Fruit fly (Drosophila melanogaster) whole organism, embryonic: ENCODE results near the gene Ythdc1.

Experiments used
- Adf1 ChIP-seq: fragments of 200-800 bp; sonication (Bioruptor generic); IDR thresholded peaks from 2 replicates; pipeline ENCODE4 v1.3.6; 2022; ENCODE audit warnings: missing biosample characterization, missing genetic modification characterization
- BtbVII ChIP-seq: fragments of 200-800 bp; sonication (Bioruptor generic); optimal IDR thresholded peaks from 3 replicates; lab custom pipeline; 2017; ENCODE audit warnings: missing biosample characterization, mild to moderate bottlenecking, missing genetic modification characterization
- CG10274 ChIP-seq: fragments of 200-800 bp; sonication (Bioruptor generic); optimal IDR thresholded peaks from 3 replicates; lab custom pipeline; 2017; ENCODE audit warnings: missing biosample characterization, mild to moderate bottlenecking, missing genetic modification characterization
- CG10959 ChIP-seq: fragments of 200-800 bp; sonication (Bioruptor generic); IDR thresholded peaks from 2 replicates; pipeline ENCODE4 v1.3.6; 2022; ENCODE audit warnings: missing biosample characterization, missing genetic modification characterization
- CG15696 ChIP-seq: fragments of 200-800 bp; sonication (Bioruptor generic); optimal IDR thresholded peaks from 2 replicates; lab custom pipeline; 2019; ENCODE audit warnings: missing biosample characterization, mild to moderate bottlenecking, missing genetic modification characterization, moderate library complexity
- CG2129 ChIP-seq: fragments of 200-800 bp; sonication (Bioruptor generic); IDR thresholded peaks from 2 replicates; pipeline ENCODE4 v1.3.6; 2022; ENCODE audit warnings: missing biosample characterization, missing genetic modification characterization; ENCODE audit not compliant: partially characterized antibody
- CG30403 ChIP-seq: fragments of 200-800 bp; sonication (Bioruptor generic); optimal IDR thresholded peaks from 3 replicates; lab custom pipeline; 2016; ENCODE audit warnings: missing biosample characterization, missing genetic modification characterization
- CG31388 ChIP-seq: fragments of 200-800 bp; sonication (Bioruptor generic); optimal IDR thresholded peaks from 2 replicates; lab custom pipeline; 2016; ENCODE audit warnings: missing biosample characterization, missing genetic modification characterization
- CG31441 ChIP-seq: fragments of 200-800 bp; sonication (Bioruptor generic); IDR thresholded peaks from 2 replicates; pipeline ENCODE4 v1.3.6; 2022; ENCODE audit warnings: missing biosample characterization, missing genetic modification characterization
- CG32767 ChIP-seq: fragments of 200-800 bp; sonication (Bioruptor generic); IDR thresholded peaks from 2 replicates; pipeline ENCODE4 v1.3.6; 2022; ENCODE audit warnings: missing biosample characterization, missing genetic modification characterization
- CG42726 ChIP-seq: fragments of 200-800 bp; sonication (Bioruptor generic); IDR thresholded peaks from 2 replicates; pipeline ENCODE4 v1.3.6; 2022; ENCODE audit warnings: missing biosample characterization, missing genetic modification characterization; ENCODE audit not compliant: partially characterized antibody
- CG6272 ChIP-seq: fragments of 200-800 bp; sonication (Bioruptor generic); IDR thresholded peaks from 2 replicates; pipeline ENCODE4 v1.3.6; 2022; ENCODE audit warnings: missing biosample characterization, missing genetic modification characterization
- CG6683 ChIP-seq: fragments of 200-800 bp; sonication (Bioruptor generic); optimal IDR thresholded peaks from 2 replicates; lab custom pipeline; 2017; ENCODE audit warnings: missing biosample characterization, mild to moderate bottlenecking, missing genetic modification characterization, missing genetic modification reagents
- CG8765 ChIP-seq: fragments of 200-800 bp; sonication (Bioruptor generic); IDR thresholded peaks from 2 replicates; pipeline ENCODE4 v1.3.6; 2022; ENCODE audit warnings: missing biosample characterization, missing genetic modification characterization
- CG9609 ChIP-seq: fragments of 200-800 bp; sonication (Bioruptor generic); optimal IDR thresholded peaks from 3 replicates; lab custom pipeline; 2016; ENCODE audit warnings: missing biosample characterization, missing genetic modification characterization
- Chrac-16 ChIP-seq: fragments of 200-800 bp; sonication (Bioruptor generic); optimal IDR thresholded peaks from 3 replicates; lab custom pipeline; 2016; ENCODE audit warnings: missing biosample characterization, missing genetic modification characterization
- Dek ChIP-seq: fragments of 200-800 bp; sonication (Bioruptor generic); optimal IDR thresholded peaks from 3 replicates; lab custom pipeline; 2019; ENCODE audit warnings: missing biosample characterization, mild to moderate bottlenecking, missing genetic modification characterization, moderate library complexity
- Doc2 ChIP-seq: fragments of 200-800 bp; sonication (Bioruptor generic); IDR thresholded peaks from 2 replicates; pipeline ENCODE4 v1.3.6; 2022; ENCODE audit warnings: missing biosample characterization, missing genetic modification characterization
- Dref ChIP-seq: fragments of 200-800 bp; sonication (Bioruptor generic); IDR thresholded peaks from 2 replicates; pipeline ENCODE4 v1.3.6; 2022; ENCODE audit warnings: missing biosample characterization, missing genetic modification characterization
- Drgx ChIP-seq: fragments of 200-800 bp; sonication (Bioruptor generic); IDR thresholded peaks from 2 replicates; pipeline ENCODE4 v1.3.6; 2022; ENCODE audit warnings: missing biosample characterization, missing genetic modification characterization
- E2f1 ChIP-seq: fragments of 200-800 bp; sonication (Bioruptor generic); IDR thresholded peaks from 2 replicates; pipeline ENCODE4 v1.3.6; 2022; ENCODE audit warnings: missing biosample characterization, missing genetic modification characterization
- Hr3 ChIP-seq: fragments of 200-800 bp; sonication (Bioruptor generic); optimal IDR thresholded peaks from 3 replicates; lab custom pipeline; 2016; ENCODE audit warnings: missing biosample characterization, missing genetic modification characterization
- Hr51 ChIP-seq, 2 experiments: fragments of 200-800 bp; sonication (Bioruptor generic); optimal IDR thresholded peaks; 2 replicates in 1 of 2; 3 replicates in 1 of 2; lab custom pipeline; 2016 to 2018; ENCODE audit warnings: missing biosample characterization in 2 of 2, missing genetic modification characterization in 2 of 2, mild to moderate bottlenecking in 1 of 2, moderate library complexity in 1 of 2
- NFAT ChIP-seq: fragments of 200-800 bp; sonication (Bioruptor generic); IDR thresholded peaks from 2 replicates; pipeline ENCODE4 v1.3.6; 2022; ENCODE audit warnings: missing biosample characterization, missing genetic modification characterization
- NfI ChIP-seq: fragments of 200-800 bp; sonication (Bioruptor generic); optimal IDR thresholded peaks from 3 replicates; lab custom pipeline; 2018; ENCODE audit warnings: missing biosample characterization, mild to moderate bottlenecking, missing genetic modification characterization, moderate library complexity
- Oli ChIP-seq: fragments of 200-800 bp; sonication (Bioruptor generic); optimal IDR thresholded peaks from 2 replicates; lab custom pipeline; 2018; ENCODE audit warnings: missing biosample characterization, mild to moderate bottlenecking, missing genetic modification characterization, moderate library complexity
- Ptx1 ChIP-seq: fragments of 200-800 bp; sonication (Bioruptor generic); IDR thresholded peaks from 2 replicates; pipeline ENCODE4 v1.3.6; 2022; ENCODE audit warnings: missing biosample characterization, missing genetic modification characterization
- Rx ChIP-seq: fragments of 200-800 bp; sonication (Bioruptor generic); IDR thresholded peaks from 2 replicates; pipeline ENCODE4 v1.3.6; 2022; ENCODE audit warnings: missing biosample characterization, missing genetic modification characterization
- Scr ChIP-seq: fragments of 200-800 bp; sonication (Bioruptor generic); IDR thresholded peaks from 2 replicates; pipeline ENCODE4 v1.3.6; 2022; ENCODE audit warnings: missing biosample characterization, missing genetic modification characterization; ENCODE audit not compliant: partially characterized antibody
- Spps ChIP-seq: fragments of 200-800 bp; sonication (Bioruptor generic); optimal IDR thresholded peaks from 2 replicates; lab custom pipeline; 2018; ENCODE audit warnings: missing biosample characterization, mild to moderate bottlenecking, missing genetic modification characterization
- Ssrp ChIP-seq: fragments of 200-800 bp; sonication (Bioruptor generic); optimal IDR thresholded peaks from 2 replicates; lab custom pipeline; 2018; ENCODE audit warnings: missing biosample characterization, mild to moderate bottlenecking, missing genetic modification characterization, moderate library complexity
- Usf ChIP-seq: fragments of 200-800 bp; sonication (Bioruptor generic); optimal IDR thresholded peaks from 2 replicates; lab custom pipeline; 2017; ENCODE audit warnings: missing genotype, missing biosample characterization, missing genetic modification characterization
- Vsx1 ChIP-seq: fragments of 200-800 bp; sonication (Bioruptor generic); optimal IDR thresholded peaks from 2 replicates; lab custom pipeline; 2017; ENCODE audit warnings: missing biosample characterization, mild to moderate bottlenecking, missing genetic modification characterization, missing genetic modification reagents
- abd-A ChIP-seq: fragments of 200-800 bp; sonication (Bioruptor generic); optimal IDR thresholded peaks from 3 replicates; lab custom pipeline; 2019; ENCODE audit warnings: missing biosample characterization, mild to moderate bottlenecking, missing genetic modification characterization, moderate library complexity
- al ChIP-seq: fragments of 200-800 bp; sonication (Bioruptor generic); IDR thresholded peaks from 2 replicates; pipeline ENCODE4 v1.3.6; 2022; ENCODE audit warnings: missing biosample characterization, missing genetic modification characterization
- ash1 ChIP-seq: fragments of 200-800 bp; sonication (Bioruptor generic); optimal IDR thresholded peaks from 2 replicates; lab custom pipeline; 2018; ENCODE audit warnings: missing biosample characterization, mild to moderate bottlenecking, missing genetic modification characterization
- chinmo ChIP-seq: fragments of 200-800 bp; sonication (Bioruptor generic); IDR thresholded peaks from 4 replicates; pipeline ENCODE4 v1.3.6; 2022; ENCODE audit warnings: missing biosample characterization, missing genetic modification characterization; ENCODE audit not compliant: partially characterized antibody
- eve ChIP-seq, 2 experiments: fragments of >200 bp; optimal IDR thresholded peaks; 2 replicates each; lab custom pipeline; 2017; ENCODE audit warnings: missing biosample characterization in 2 of 2, missing genetic modification characterization in 2 of 2
- fd102C ChIP-seq: fragments of 200-800 bp; sonication (Bioruptor generic); optimal IDR thresholded peaks from 2 replicates; lab custom pipeline; 2018; ENCODE audit warnings: missing biosample characterization, mild to moderate bottlenecking, missing genetic modification characterization, moderate library complexity
- fd64A ChIP-seq: fragments of 200-800 bp; sonication (Bioruptor generic); optimal IDR thresholded peaks from 3 replicates; lab custom pipeline; 2018; ENCODE audit warnings: missing biosample characterization, mild to moderate bottlenecking, missing genetic modification characterization
- fd96Cb ChIP-seq: fragments of 200-800 bp; sonication (Bioruptor generic); optimal IDR thresholded peaks from 2 replicates; lab custom pipeline; 2018; ENCODE audit warnings: missing biosample characterization, mild to moderate bottlenecking, missing genetic modification characterization, moderate library complexity
- grau ChIP-seq: fragments of 200-800 bp; optimal IDR thresholded peaks from 3 replicates; lab custom pipeline; 2019; ENCODE audit warnings: missing biosample characterization, mild to moderate bottlenecking, missing genetic modification characterization, moderate library complexity
- gsb ChIP-seq: fragments of 200-800 bp; sonication (Bioruptor generic); IDR thresholded peaks from 2 replicates; pipeline ENCODE4 v1.3.6; 2022; ENCODE audit warnings: missing biosample characterization, missing genetic modification characterization
- her ChIP-seq: fragments of 200-800 bp; sonication (Bioruptor generic); optimal IDR thresholded peaks from 2 replicates; lab custom pipeline; 2016; ENCODE audit warnings: missing biosample characterization, missing genetic modification characterization
- rib ChIP-seq: fragments of 200-800 bp; sonication (Bioruptor generic); IDR thresholded peaks from 2 replicates; pipeline ENCODE4 v1.3.6; 2022; ENCODE audit warnings: missing biosample characterization, missing genetic modification characterization
- row ChIP-seq: fragments of 200-800 bp; sonication (Bioruptor generic); IDR thresholded peaks from 3 replicates; pipeline ENCODE4 v1.3.6; 2022; ENCODE audit warnings: missing biosample characterization, missing genetic modification characterization
- sens ChIP-seq: fragments of 200-800 bp; sonication (Bioruptor generic); peaks from one replicate; lab custom pipeline; 2016; ENCODE audit warnings: missing biosample characterization, missing genetic modification characterization
- trem ChIP-seq: fragments of 200-800 bp; optimal IDR thresholded peaks from 3 replicates; lab custom pipeline; 2019; ENCODE audit warnings: missing biosample characterization, mild to moderate bottlenecking, missing genetic modification characterization, moderate library complexity
- unpg ChIP-seq: fragments of 200-800 bp; sonication (Bioruptor generic); optimal IDR thresholded peaks from 3 replicates; lab custom pipeline; 2018; ENCODE audit warnings: missing biosample characterization, mild to moderate bottlenecking, missing genetic modification characterization, moderate library complexity

Ythdc1 gene

dm6 chr3L:3384596-3385436 lies 10.8 kb upstream of the Ythdc1 start (continued):
- TF ChIP-seq CG31388 (no peak), abd-A (tag; lab: Kevin White, UChicago) (peak; percentile 80), Scr (GFP tag; lab: Robert Waterston, UW) (no peak), rib (GFP tag; lab: Robert Waterston, UW) (no peak), CG10959 (no peak), gsb (GFP tag; lab: Robert Waterston, UW) (no peak), CG6272 (GFP tag; lab: Robert Waterston, UW) (no peak), fd64A (GFP tag; lab: Kevin White, UChicago) (no peak), CG31441 (GFP tag; lab: Robert Waterston, UW) (peak; percentile 74), E2f1 (0 out of 2 replicates have a peak, but pooled peaks have one; percentile 28), NfI (GFP tag; lab: Kevin White, UChicago) (no peak), trem (peak; percentile 6), sens (GFP tag; lab: Kevin White, UChicago) (peak; percentile 88), Drgx (GFP tag; lab: Robert Waterston, UW) (peak; percentile 44; the same call in 1 of the 2 replicates), grau (tag; lab: Kevin White, UChicago) (peak; percentile 45), Usf (GFP tag; lab: Kevin White, UChicago) (peak; percentile 33), eve (GFP tag; optimal IDR thresholded peaks at IDR 0.05; lab: Kevin White, UChicago) (peak in 1 of 2 experiments; percentile 47), NFAT (peak; percentile 52; the same call in 1 of the 2 replicates), chinmo (GFP tag; lab: Robert Waterston, UW) (peak; percentile 70; the same call in 1 of the 4 replicates), CG30403 (GFP tag; lab: Kevin White, UChicago) (peak; percentile 50), CG8765 (GFP tag; lab: Robert Waterston, UW) (no peak; the same call in 1 of the 2 replicates), Dref (GFP tag; lab: Robert Waterston, UW) (no peak), CG15696 (tag; lab: Kevin White, UChicago) (peak; percentile 0), Adf1 (GFP tag; lab: Robert Waterston, UW) (no peak), Ptx1 (peak; percentile 46), Spps (tag; lab: Kevin White, UChicago) (peak; percentile 18), CG2129 (GFP tag; lab: Robert Waterston, UW) (no peak), Chrac-16 (GFP tag; lab: Kevin White, UChicago) (peak; percentile 52), fd102C (GFP tag; lab: Kevin White, UChicago) (no peak), CG42726 (GFP tag; lab: Robert Waterston, UW) (no peak), row (GFP tag; lab: Robert Waterston, UW) (peak; percentile 61), CG10274 (no peak), Hr3 (GFP tag; lab: Kevin White, UChicago) (peak; percentile 54), Oli (tag; lab: Kevin White, UChicago) (peak; percentile 66), fd96Cb (peak; percentile 58), ash1 (GFP tag; lab: Kevin White, UChicago) (no peak), CG9609 (no peak), Dek (tag; lab: Kevin White, UChicago) (no peak), BtbVII (GFP tag; lab: Kevin White, UChicago) (peak; percentile 49), unpg (peak; percentile 3), CG32767 (0 out of 2 replicates have a peak, but pooled peaks have one; percentile 22), Ssrp (tag; lab: Kevin White, UChicago) (peak; percentile 67), her (GFP tag; lab: Kevin White, UChicago) (no peak), Doc2 (GFP tag; lab: Robert Waterston, UW) (no peak), CG6683 (no peak), Hr51 (GFP tag; optimal IDR thresholded peaks at IDR 0.05; lab: Kevin White, UChicago) (peak in 1 of 2 experiments; percentile 61), Rx (GFP tag; lab: Robert Waterston, UW) (0 out of 2 replicates have a peak, but pooled peaks have one; percentile 5), Vsx1 (GFP tag; lab: Kevin White, UChicago) (no peak), al (0 out of 2 replicates have a peak, but pooled peaks have one; percentile 6)
